Fruit fly (Drosophila melanogaster) whole organism, embryonic: ENCODE results near the gene HDAC4.

Experiments used
- CG11504 ChIP-seq: fragments of 200-800 bp; sonication (Bioruptor generic); optimal IDR thresholded peaks from 3 replicates; lab custom pipeline; 2019; ENCODE audit warnings: missing biosample characterization, mild to moderate bottlenecking, missing genetic modification characterization, moderate library complexity
- CG13296 ChIP-seq: fragments of 200-800 bp; sonication (Bioruptor generic); optimal IDR thresholded peaks from 3 replicates; lab custom pipeline; 2018; ENCODE audit warnings: missing biosample characterization, mild to moderate bottlenecking, missing genetic modification characterization
- CG14050 ChIP-seq: fragments of 200-800 bp; sonication (Bioruptor generic); IDR thresholded peaks from 3 replicates; pipeline ENCODE4 v1.3.6; 2022; ENCODE audit warnings: missing biosample characterization, missing genetic modification characterization
- CG16813 ChIP-seq: fragments of 200-800 bp; sonication (Bioruptor generic); IDR thresholded peaks from 3 replicates; pipeline ENCODE4 v1.3.6; 2022; ENCODE audit warnings: missing biosample characterization, missing genetic modification characterization; ENCODE audit not compliant: partially characterized antibody
- CG17385 ChIP-seq: fragments of 200-800 bp; sonication (Bioruptor generic); optimal IDR thresholded peaks from 3 replicates; lab custom pipeline; 2018; ENCODE audit warnings: missing biosample characterization, mild to moderate bottlenecking, missing genetic modification characterization
- CG2129 ChIP-seq: fragments of 200-800 bp; sonication (Bioruptor generic); IDR thresholded peaks from 2 replicates; pipeline ENCODE4 v1.3.6; 2022; ENCODE audit warnings: missing biosample characterization, missing genetic modification characterization; ENCODE audit not compliant: partially characterized antibody
- CG2889 ChIP-seq: fragments of 200-800 bp; sonication (Bioruptor generic); IDR thresholded peaks from 3 replicates; pipeline ENCODE4 v1.3.6; 2022; ENCODE audit warnings: missing biosample characterization, missing genetic modification characterization
- CG31441 ChIP-seq: fragments of 200-800 bp; sonication (Bioruptor generic); IDR thresholded peaks from 2 replicates; pipeline ENCODE4 v1.3.6; 2022; ENCODE audit warnings: missing biosample characterization, missing genetic modification characterization
- CG32532 ChIP-seq: fragments of 200-800 bp; sonication (Bioruptor generic); IDR thresholded peaks from 2 replicates; pipeline ENCODE4 v1.3.6; 2022; ENCODE audit warnings: missing biosample characterization, missing genetic modification characterization
- CG32767 ChIP-seq: fragments of 200-800 bp; sonication (Bioruptor generic); IDR thresholded peaks from 2 replicates; pipeline ENCODE4 v1.3.6; 2022; ENCODE audit warnings: missing biosample characterization, missing genetic modification characterization
- CG32772 ChIP-seq: fragments of 200-800 bp; sonication (Bioruptor generic); IDR thresholded peaks from 2 replicates; pipeline ENCODE4 v1.3.6; 2022; ENCODE audit warnings: missing biosample characterization, missing genetic modification characterization
- CG34376 ChIP-seq: fragments of 200-800 bp; sonication (Bioruptor generic); optimal IDR thresholded peaks from 2 replicates; lab custom pipeline; 2018; ENCODE audit warnings: missing biosample characterization, mild to moderate bottlenecking, missing genetic modification characterization
- CG4282 ChIP-seq: fragments of 200-800 bp; sonication (Bioruptor generic); optimal IDR thresholded peaks from 2 replicates; lab custom pipeline; 2016; ENCODE audit warnings: missing biosample characterization, missing genetic modification characterization
- CG4707 ChIP-seq: fragments of 200-800 bp; sonication (Bioruptor generic); optimal IDR thresholded peaks from 2 replicates; lab custom pipeline; 2018; ENCODE audit warnings: missing biosample characterization, mild to moderate bottlenecking, missing genetic modification characterization, moderate library complexity
- CG4730 ChIP-seq: fragments of 200-800 bp; sonication (Bioruptor generic); IDR thresholded peaks from 2 replicates; pipeline ENCODE4 v1.3.6; 2022; ENCODE audit warnings: missing biosample characterization, missing genetic modification characterization
- CG9797 ChIP-seq: fragments of 200-800 bp; sonication (Bioruptor generic); optimal IDR thresholded peaks from 3 replicates; lab custom pipeline; 2018; ENCODE audit warnings: missing biosample characterization, mild to moderate bottlenecking, missing genetic modification characterization
- Chrac-16 ChIP-seq: fragments of 200-800 bp; sonication (Bioruptor generic); optimal IDR thresholded peaks from 3 replicates; lab custom pipeline; 2016; ENCODE audit warnings: missing biosample characterization, missing genetic modification characterization
- Dad ChIP-seq: fragments of 200-800 bp; sonication (Bioruptor generic); optimal IDR thresholded peaks from 3 replicates; lab custom pipeline; 2016; ENCODE audit warnings: missing biosample characterization, missing genetic modification characterization
- Dll ChIP-seq: fragments of 200-800 bp; sonication (Bioruptor generic); IDR thresholded peaks from 4 replicates; pipeline ENCODE4 v1.3.6; 2022; ENCODE audit warnings: missing biosample characterization, missing genetic modification characterization; ENCODE audit not compliant: partially characterized antibody
- E2f1 ChIP-seq: fragments of 200-800 bp; sonication (Bioruptor generic); IDR thresholded peaks from 2 replicates; pipeline ENCODE4 v1.3.6; 2022; ENCODE audit warnings: missing biosample characterization, missing genetic modification characterization
- Gsc ChIP-seq: fragments of 200-800 bp; sonication (Bioruptor generic); IDR thresholded peaks from 2 replicates; pipeline ENCODE4 v1.3.6; 2022; ENCODE audit warnings: missing biosample characterization, missing genetic modification characterization
- HHEX ChIP-seq: fragments of 200-800 bp; sonication (Bioruptor generic); optimal IDR thresholded peaks from 3 replicates; lab custom pipeline; 2017; ENCODE audit warnings: missing biosample characterization, mild to moderate bottlenecking, missing genetic modification characterization, missing genetic modification reagents
- HmgD ChIP-seq: fragments of 200-800 bp; sonication (Bioruptor generic); optimal IDR thresholded peaks from 3 replicates; lab custom pipeline; 2016; ENCODE audit warnings: missing biosample characterization, missing genetic modification characterization
- Hmr ChIP-seq: fragments of 200-800 bp; sonication (Bioruptor generic); optimal IDR thresholded peaks from 3 replicates; lab custom pipeline; 2017; ENCODE audit warnings: mild to moderate bottlenecking, missing biosample characterization, missing genetic modification reagents, missing genetic modification characterization
- Hr78 ChIP-seq, 2 experiments: fragments of 200-800 bp in 1 of 2; fragments of >200 bp in 1 of 2; sonication (Bioruptor generic) in 1 of 2; optimal IDR thresholded peaks; 2 replicates each; lab custom pipeline; 2017 to 2019; ENCODE audit warnings: missing biosample characterization in 2 of 2, missing genetic modification characterization in 2 of 2, mild to moderate bottlenecking in 1 of 2, moderate library complexity in 1 of 2
- Pdp1 ChIP-seq, 2 experiments: fragments of 200-800 bp; sonication (Bioruptor generic); optimal IDR thresholded peaks; 3 replicates each; lab custom pipeline; 2016; ENCODE audit warnings: missing biosample characterization in 2 of 2, missing genetic modification characterization in 2 of 2, mild to moderate bottlenecking in 1 of 2, moderate library complexity in 1 of 2
- Ptx1 ChIP-seq: fragments of 200-800 bp; sonication (Bioruptor generic); IDR thresholded peaks from 2 replicates; pipeline ENCODE4 v1.3.6; 2022; ENCODE audit warnings: missing biosample characterization, missing genetic modification characterization
- Scr ChIP-seq: fragments of 200-800 bp; sonication (Bioruptor generic); IDR thresholded peaks from 2 replicates; pipeline ENCODE4 v1.3.6; 2022; ENCODE audit warnings: missing biosample characterization, missing genetic modification characterization; ENCODE audit not compliant: partially characterized antibody
- Sry-δ ChIP-seq: fragments of 200-800 bp; sonication (Bioruptor generic); optimal IDR thresholded peaks from 2 replicates; lab custom pipeline; 2016; ENCODE audit warnings: missing biosample characterization, missing genetic modification characterization
- Vsx1 ChIP-seq: fragments of 200-800 bp; sonication (Bioruptor generic); optimal IDR thresholded peaks from 2 replicates; lab custom pipeline; 2017; ENCODE audit warnings: missing biosample characterization, mild to moderate bottlenecking, missing genetic modification characterization, missing genetic modification reagents
- Xbp1 ChIP-seq: fragments of 200-800 bp; sonication (Bioruptor generic); optimal IDR thresholded peaks from 3 replicates; lab custom pipeline; 2016; ENCODE audit warnings: missing biosample characterization, mild to moderate bottlenecking, missing genetic modification characterization
- amos ChIP-seq: fragments of 200-800 bp; sonication (Bioruptor generic); IDR thresholded peaks from 2 replicates; pipeline ENCODE4 v1.3.6; 2022; ENCODE audit warnings: missing biosample characterization, missing genetic modification characterization; ENCODE audit not compliant: partially characterized antibody
- caup ChIP-seq: fragments of 200-800 bp; sonication (Bioruptor generic); optimal IDR thresholded peaks from 3 replicates; lab custom pipeline; 2017; ENCODE audit warnings: missing biosample characterization, mild to moderate bottlenecking, missing genetic modification characterization, moderate library complexity; ENCODE audit not compliant: severe bottlenecking
- chinmo ChIP-seq: fragments of 200-800 bp; sonication (Bioruptor generic); IDR thresholded peaks from 4 replicates; pipeline ENCODE4 v1.3.6; 2022; ENCODE audit warnings: missing biosample characterization, missing genetic modification characterization; ENCODE audit not compliant: partially characterized antibody
- chm ChIP-seq: fragments of 200-800 bp; sonication (Bioruptor generic); IDR thresholded peaks from 2 replicates; pipeline ENCODE4 v1.3.6; 2022; ENCODE audit warnings: missing biosample characterization, missing genetic modification characterization
- dmrt11E ChIP-seq: fragments of 200-800 bp; sonication (Bioruptor generic); optimal IDR thresholded peaks from 3 replicates; lab custom pipeline; 2018; ENCODE audit warnings: missing biosample characterization, mild to moderate bottlenecking, missing genetic modification characterization, moderate library complexity
- fu2 ChIP-seq: fragments of 200-800 bp; sonication (Bioruptor generic); optimal IDR thresholded peaks from 2 replicates; lab custom pipeline; 2016; ENCODE audit warnings: missing biosample characterization, missing genetic modification characterization
- gem ChIP-seq: fragments of 200-800 bp; sonication (Bioruptor generic); optimal IDR thresholded peaks from 2 replicates; lab custom pipeline; 2019; ENCODE audit warnings: missing biosample characterization, mild to moderate bottlenecking, missing genetic modification characterization, moderate library complexity
- gsb ChIP-seq: fragments of 200-800 bp; sonication (Bioruptor generic); IDR thresholded peaks from 2 replicates; pipeline ENCODE4 v1.3.6; 2022; ENCODE audit warnings: missing biosample characterization, missing genetic modification characterization
- klu ChIP-seq: fragments of 200-800 bp; sonication (Bioruptor generic); IDR thresholded peaks from 2 replicates; pipeline ENCODE4 v1.3.6; 2022; ENCODE audit warnings: missing biosample characterization, missing genetic modification characterization
- lilli ChIP-seq: fragments of 200-800 bp; sonication (Bioruptor generic); optimal IDR thresholded peaks from 3 replicates; lab custom pipeline; 2016; ENCODE audit warnings: missing biosample characterization, missing genetic modification characterization
- odd ChIP-seq: fragments of 200-800 bp; sonication (Bioruptor generic); optimal IDR thresholded peaks from 2 replicates; lab custom pipeline; 2017; ENCODE audit warnings: missing biosample characterization, mild to moderate bottlenecking, missing genetic modification characterization
- phol ChIP-seq: fragments of 200-800 bp; sonication (Bioruptor generic); optimal IDR thresholded peaks from 3 replicates; lab custom pipeline; 2018; ENCODE audit warnings: missing biosample characterization, mild to moderate bottlenecking, missing genetic modification characterization, moderate library complexity
- prd ChIP-seq, 3 experiments: fragments of >200 bp in 2 of 3; fragments of 200-800 bp in 1 of 3; sonication (Bioruptor generic) in 1 of 3; optimal IDR thresholded peaks in 2 of 3; IDR thresholded peaks in 1 of 3; 2 replicates in 2 of 3; 3 replicates in 1 of 3; pipeline versions ENCODE4 v1.3.6 to Lab custom; 2017 to 2022; ENCODE audit warnings: missing biosample characterization in 1 of 3, missing genetic modification characterization in 1 of 3
- pzg ChIP-seq: fragments of 200-800 bp; sonication (Bioruptor generic); optimal IDR thresholded peaks from 3 replicates; lab custom pipeline; 2018; ENCODE audit warnings: missing biosample characterization, mild to moderate bottlenecking, missing genetic modification characterization, moderate library complexity
- shn ChIP-seq: fragments of 200-800 bp; sonication (Bioruptor generic); optimal IDR thresholded peaks from 3 replicates; lab custom pipeline; 2016; ENCODE audit warnings: missing biosample characterization, missing genetic modification characterization
- sob ChIP-seq: fragments of 200-800 bp; sonication (Bioruptor generic); IDR thresholded peaks from 2 replicates; pipeline ENCODE4 v1.3.6; 2022; ENCODE audit warnings: missing biosample characterization, missing genetic modification characterization
- vnd ChIP-seq: fragments of 200-800 bp; sonication (Bioruptor generic); IDR thresholded peaks from 3 replicates; pipeline ENCODE4 v1.3.6; 2022; ENCODE audit warnings: missing biosample characterization, missing genetic modification characterization; ENCODE audit not compliant: partially characterized antibody

HDAC4 gene

dm6 chrX:13329572-13330046 lies 44.2 kb upstream of the HDAC4 start, which contains the start of gene Prx2 (continued):
- TF ChIP-seq Chrac-16 (GFP tag; lab: Kevin White, UChicago) = no peak
- TF ChIP-seq Pdp1 (GFP tag; optimal IDR thresholded peaks at IDR 0.05; lab: Kevin White, UChicago) = peak in 1 of 2 experiments; percentile 9
- peak; percentile 85 for TF ChIP-seq pzg (GFP tag; lab: Kevin White, UChicago)
- TF ChIP-seq prd (optimal IDR thresholded peaks at IDR 0.05; lab: Kevin White, UChicago) = no peak
- no peak for TF ChIP-seq prd (GFP tag; IDR thresholded peaks at IDR 0.05; lab: Robert Waterston, UW)
- no peak for TF ChIP-seq Vsx1 (GFP tag; lab: Kevin White, UChicago)
- TF ChIP-seq odd = no peak
- peak; percentile 17 for TF ChIP-seq gem (tag; lab: Kevin White, UChicago)
- peak; percentile 29 for TF ChIP-seq caup (GFP tag; lab: Kevin White, UChicago)
- TF ChIP-seq CG17385 = peak; percentile 25
- TF ChIP-seq CG9797 (GFP tag; lab: Kevin White, UChicago) = peak; percentile 46
- TF ChIP-seq CG4730 (GFP tag; lab: Robert Waterston, UW) = 0 out of 2 replicates have a peak, but pooled peaks have one; percentile 9
- TF ChIP-seq CG14050 (GFP tag; lab: Robert Waterston, UW) = no peak
- TF ChIP-seq sob (GFP tag; lab: Robert Waterston, UW) = peak; percentile 32; the same call in 1 of the 2 replicates
- TF ChIP-seq CG4282 = no peak
- TF ChIP-seq CG34376 = peak; percentile 58
- peak; percentile 71 for TF ChIP-seq CG16813 (GFP tag; lab: Robert Waterston, UW)
- TF ChIP-seq chinmo (GFP tag; lab: Robert Waterston, UW) = peak; percentile 85; the same call in 2 of the 4 replicates
- peak; percentile 38 for TF ChIP-seq CG13296
- TF ChIP-seq CG32767 (GFP tag; lab: Robert Waterston, UW) = no peak
- peak; percentile 67 for TF ChIP-seq Sry-δ
- TF ChIP-seq amos (GFP tag; lab: Robert Waterston, UW) = peak; percentile 87; the same call in 1 of the 2 replicates
- TF ChIP-seq vnd (GFP tag; lab: Robert Waterston, UW) = peak; percentile 71
- no peak for TF ChIP-seq CG2889 (GFP tag; lab: Robert Waterston, UW)
- TF ChIP-seq shn (GFP tag; lab: Kevin White, UChicago) = no peak
- peak; percentile 32 for TF ChIP-seq Xbp1 (GFP tag; lab: Kevin White, UChicago)
- peak; percentile 46 for TF ChIP-seq phol (tag; lab: Kevin White, UChicago)
- TF ChIP-seq Ptx1 = peak; percentile 57
- no peak for TF ChIP-seq CG32772 (GFP tag; lab: Robert Waterston, UW)
- no peak for TF ChIP-seq fu2 (GFP tag; lab: Kevin White, UChicago)
- peak; percentile 75 for TF ChIP-seq Dll (GFP tag; lab: Robert Waterston, UW)
- 0 out of 2 replicates have a peak, but pooled peaks have one; percentile 23 for TF ChIP-seq klu (GFP tag; lab: Robert Waterston, UW)
- peak; percentile 6 for TF ChIP-seq HmgD (GFP tag; lab: Kevin White, UChicago)
- no peak for TF ChIP-seq gsb (GFP tag; lab: Robert Waterston, UW)
- TF ChIP-seq CG4707 = no peak
- TF ChIP-seq Hr78 (GFP tag; optimal IDR thresholded peaks at IDR 0.05; lab: Kevin White, UChicago) = no peak
- peak; percentile 11 for TF ChIP-seq HHEX (GFP tag; lab: Kevin White, UChicago)
- TF ChIP-seq Hmr (GFP tag; lab: Kevin White, UChicago) = peak; percentile 40
- no peak for TF ChIP-seq CG31441 (GFP tag; lab: Robert Waterston, UW)
- peak; percentile 7 for TF ChIP-seq lilli (GFP tag; lab: Kevin White, UChicago)
- TF ChIP-seq CG2129 = peak; percentile 29; the same call in 1 of the 2 replicates
- TF ChIP-seq dmrt11E (tag; lab: Kevin White, UChicago) = no peak
- TF ChIP-seq CG11504 (tag; lab: Kevin White, UChicago) = peak; percentile 48
- TF ChIP-seq CG32532 (GFP tag; lab: Robert Waterston, UW) = peak; percentile 46
- no peak for TF ChIP-seq Dad (GFP tag; lab: Kevin White, UChicago)
- no peak for TF ChIP-seq chm
- peak; percentile 74 for TF ChIP-seq Scr (GFP tag; lab: Robert Waterston, UW)
- peak; percentile 68; the same call in 1 of the 2 replicates for TF ChIP-seq E2f1 (GFP tag; lab: Robert Waterston, UW)
- TF ChIP-seq Gsc (GFP tag; lab: Robert Waterston, UW) = no peak
